Worm (Caenorhabditis elegans): ENCODE results near the gene T26C5.2.

DNA sequence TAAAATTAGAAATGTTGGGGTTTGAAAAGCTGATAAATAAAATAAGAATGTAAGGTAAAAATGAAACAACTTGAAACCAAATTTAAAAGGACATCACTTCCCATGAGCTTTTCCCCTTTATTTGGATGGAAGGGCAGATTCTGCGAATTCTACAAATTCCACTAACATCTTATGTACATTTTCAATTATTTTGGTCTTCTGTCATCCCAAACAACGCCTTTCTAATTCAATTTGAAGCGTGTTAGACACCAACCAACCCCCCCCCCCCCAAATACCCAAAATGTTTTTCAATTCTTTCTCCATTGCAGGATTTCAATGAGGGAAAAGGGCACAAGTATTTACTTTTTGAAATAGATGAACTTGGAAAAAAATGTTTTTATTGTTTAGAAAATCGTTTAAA is 32.7 kb downstream of the T26C5.2 start:
- TF ChIP-seq ztf-23 (GFP tag; IDR thresholded peaks at IDR 0.05) (no peak), T22C8.4 (GFP tag; IDR thresholded peaks at IDR 0.05) (no peak), cog-1 (tag; optimal IDR thresholded peaks at IDR 0.05) (no peak), ref-1 (GFP tag; conservative IDR thresholded peaks at IDR 0.05) (no peak), klf-2 (GFP tag; conservative IDR thresholded peaks at IDR 0.05) (no peak), tab-1 (GFP tag; IDR thresholded peaks at IDR 0.05) (no peak), ztf-29 (GFP tag; IDR thresholded peaks at IDR 0.05) (no peak), flt-1 (GFP tag; IDR thresholded peaks at IDR 0.05) (no peak), med-1 (GFP tag; optimal IDR thresholded peaks at IDR 0.05; ENCODE audit: insufficient read depth) (no peak)

Measured in whole organism, midembryonic.